Worm (Caenorhabditis elegans) whole organism, L4 larva: ENCODE data around the gene srj-49.

ENCODE experiments used
- ctbp-1 ChIP-seq: fragments of 200-800 bp; sonication (Bioruptor generic); IDR thresholded peaks from 2 replicates; pipeline ENCODE4 v1.3.6; 2022; ENCODE audit warnings: missing genetic modification reagents, missing genetic modification characterization, missing compliant biosample characterization
- nhr-11 ChIP-seq: fragments of 150-350 bp; optimal IDR thresholded peaks from 2 replicates; lab custom pipeline; 2014; ENCODE audit warnings: missing biosample characterization, missing genetic modification characterization

DNA sequence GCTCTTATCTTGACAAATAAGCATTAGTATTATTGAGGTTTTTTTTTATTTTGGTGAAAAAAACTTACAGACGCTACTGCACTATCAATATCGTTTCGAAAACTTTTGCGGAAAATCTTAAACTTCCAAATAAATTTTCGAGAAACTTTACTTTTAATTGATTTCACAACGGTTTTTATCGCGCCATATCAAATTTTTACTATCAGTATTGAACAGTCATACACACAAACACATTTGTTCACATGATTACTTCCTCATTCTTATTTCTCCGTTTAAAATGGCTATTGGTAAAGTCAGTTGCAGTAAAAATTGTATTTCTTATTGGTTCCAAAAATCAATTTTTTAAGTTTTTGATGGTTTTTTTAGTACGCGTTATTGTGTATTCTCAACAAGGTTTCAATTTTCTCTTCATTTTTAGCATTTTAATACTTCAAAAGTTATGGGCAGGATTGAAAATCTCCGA is 48.1 kb upstream of the srj-49 start, which contains the start of gene pals-32:
- TF ChIP-seq nhr-11 (no peak), ctbp-1 (GFP tag; lab: Robert Waterston, UW) (no peak)
